Worm (Caenorhabditis elegans): ENCODE results near the gene lgc-34.
A peak's percentile ranks its signal among the peaks of the same experiment; 100 is the strongest.
"Not testable (repeated sequence)": the region's sequence is repeated elsewhere in the genome, so short reads cannot be mapped to it uniquely, and the experiment has no call there.

lgc-34 gene

DNA sequence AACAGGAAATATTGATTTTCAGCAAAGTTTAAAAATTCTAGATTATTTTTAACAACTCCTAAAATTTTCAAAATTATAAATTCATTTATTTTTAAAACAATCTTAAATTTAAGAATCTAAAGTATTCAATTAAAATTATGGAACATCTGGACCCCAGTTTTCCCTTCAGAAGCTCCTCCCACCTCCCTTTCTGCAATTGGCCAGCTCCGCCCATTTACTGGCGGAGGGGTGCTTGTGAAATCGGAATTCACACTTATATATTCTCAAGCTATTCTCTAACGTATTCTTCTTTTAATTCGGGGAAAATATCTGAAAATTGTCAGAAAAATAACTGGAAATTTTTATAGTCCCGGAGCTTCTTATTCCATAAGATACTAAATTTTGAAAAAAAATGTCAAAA is 10.6 kb upstream of the lgc-34 start, which contains the start of gene mab-9:
TSS of gene mab-9 (plus strand) at position 260 of the 400 bp plus-strand sequence.
- TF ChIP-seq B0310.2 (tag; optimal IDR thresholded peaks at IDR 0.05), result no peak
- TF ChIP-seq pes-1 (GFP tag; IDR thresholded peaks at IDR 0.05), result no peak

DNA sequence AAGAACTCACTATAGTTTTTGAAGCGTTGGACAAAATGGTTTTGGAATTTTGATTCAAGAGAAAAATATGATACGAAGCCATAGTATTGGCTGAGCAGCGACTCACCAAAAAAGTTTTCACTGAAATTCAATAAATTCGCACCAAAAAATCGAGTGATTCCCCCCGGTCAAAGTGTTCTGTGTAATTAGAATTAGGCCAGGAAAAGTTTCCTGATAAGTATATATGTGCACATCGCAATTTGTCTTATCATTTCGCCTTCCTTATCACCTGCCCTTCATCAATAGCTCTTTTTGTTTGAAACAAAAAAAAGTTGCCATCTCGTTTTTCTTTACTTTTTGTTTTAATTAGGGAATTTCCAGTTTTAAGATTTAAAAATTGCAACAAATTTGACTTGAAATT is 4.7 kb upstream of the lgc-34 start:
- no peak for TF ChIP-seq ceh-36 (tag; optimal IDR thresholded peaks at IDR 0.05)
- TF ChIP-seq ets-7 (tag; optimal IDR thresholded peaks at IDR 0.05), result no peak
- no peak for TF ChIP-seq aly-1 (tag; optimal IDR thresholded peaks at IDR 0.05)
- TF ChIP-seq tra-4 (tag; optimal IDR thresholded peaks at IDR 0.05), result no peak
- no peak for TF ChIP-seq pes-1 (GFP tag; IDR thresholded peaks at IDR 0.05)
- no peak for TF ChIP-seq ceh-13 (GFP tag; optimal IDR thresholded peaks at IDR 0.05)
- TF ChIP-seq B0310.2 (tag; optimal IDR thresholded peaks at IDR 0.05), result no peak
- TF ChIP-seq tbx-11 (GFP tag; IDR thresholded peaks at IDR 0.05), result no peak
- TF ChIP-seq flt-1 (GFP tag; IDR thresholded peaks at IDR 0.05), result no peak
- TF ChIP-seq F13C5.2 (tag; optimal IDR thresholded peaks at IDR 0.05), result no peak
- TF ChIP-seq hmbx-1 (tag; optimal IDR thresholded peaks at IDR 0.05), result no peak
- TF ChIP-seq ama-1 (optimal IDR thresholded peaks at IDR 0.05), result no peak
- TF ChIP-seq sea-1 (GFP tag; conservative IDR thresholded peaks at IDR 0.05), result no peak

DNA sequence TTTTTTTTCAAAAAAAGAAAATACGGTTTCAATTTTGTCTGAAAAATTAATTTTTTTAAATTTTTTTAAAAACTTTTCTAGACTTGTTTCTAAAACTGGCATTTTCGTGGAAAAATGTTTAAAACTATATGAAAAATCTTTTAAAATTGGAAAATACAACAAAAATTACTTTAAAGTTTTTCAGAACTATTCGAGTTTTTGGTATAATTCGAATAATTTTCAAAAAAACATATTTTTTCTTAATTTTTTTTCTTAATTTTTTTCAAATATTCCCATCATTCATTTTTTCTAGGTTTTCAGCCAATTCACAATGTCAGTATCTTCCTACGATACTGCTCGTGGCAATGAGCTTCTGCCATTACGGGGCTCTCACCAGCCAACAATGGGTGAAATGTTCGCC is 4.1 kb upstream of the lgc-34 start, which contains the start of gene slc-36.2:
TSS of gene slc-36.2 (plus strand) at position 301 of the 400 bp plus-strand sequence.
- TF ChIP-seq hnd-1 (tag; optimal IDR thresholded peaks at IDR 0.05) (no peak), hmg-4 (GFP tag; optimal IDR thresholded peaks at IDR 0.05) (no peak), tbx-11 (GFP tag; IDR thresholded peaks at IDR 0.05) (no peak), aly-1 (tag; optimal IDR thresholded peaks at IDR 0.05) (no peak), scrt-1 (GFP tag; IDR thresholded peaks at IDR 0.05) (no peak), F13C5.2 (tag; optimal IDR thresholded peaks at IDR 0.05) (no peak), ets-7 (tag; optimal IDR thresholded peaks at IDR 0.05) (no peak), tra-4 (tag; optimal IDR thresholded peaks at IDR 0.05) (no peak), flt-1 (GFP tag; IDR thresholded peaks at IDR 0.05) (no peak), ceh-36 (tag; optimal IDR thresholded peaks at IDR 0.05) (no peak), ceh-13 (GFP tag; optimal IDR thresholded peaks at IDR 0.05) (no peak), hmbx-1 (tag; optimal IDR thresholded peaks at IDR 0.05) (no peak)

DNA sequence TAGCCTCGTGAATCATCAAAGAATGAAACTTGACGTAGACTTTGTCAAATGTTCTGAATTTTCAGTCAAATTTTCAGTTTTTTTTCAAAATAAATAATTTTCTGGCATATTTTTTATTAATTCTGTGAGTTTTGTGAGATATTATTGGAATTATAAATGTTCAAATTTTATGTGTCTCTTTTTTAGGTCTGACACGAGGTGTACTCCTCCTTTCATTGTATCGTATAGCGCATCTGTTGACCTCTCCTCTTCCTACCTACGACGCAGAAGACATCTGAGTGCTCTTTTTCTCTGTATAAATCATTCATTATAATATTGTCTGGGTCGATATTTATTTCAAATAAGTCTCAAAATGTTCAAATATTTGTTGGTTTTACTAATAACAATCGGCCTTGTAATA is 8.9 kb downstream of the lgc-34 start, which contains the start of gene T27A1.3:
TSS of gene T27A1.3 (plus strand) at position 301 of the 400 bp plus-strand sequence.
- not testable (repeated sequence) for TF ChIP-seq pes-1 (GFP tag; IDR thresholded peaks at IDR 0.05); F13C5.2 (tag; optimal IDR thresholded peaks at IDR 0.05); hmbx-1 (tag; optimal IDR thresholded peaks at IDR 0.05)

DNA sequence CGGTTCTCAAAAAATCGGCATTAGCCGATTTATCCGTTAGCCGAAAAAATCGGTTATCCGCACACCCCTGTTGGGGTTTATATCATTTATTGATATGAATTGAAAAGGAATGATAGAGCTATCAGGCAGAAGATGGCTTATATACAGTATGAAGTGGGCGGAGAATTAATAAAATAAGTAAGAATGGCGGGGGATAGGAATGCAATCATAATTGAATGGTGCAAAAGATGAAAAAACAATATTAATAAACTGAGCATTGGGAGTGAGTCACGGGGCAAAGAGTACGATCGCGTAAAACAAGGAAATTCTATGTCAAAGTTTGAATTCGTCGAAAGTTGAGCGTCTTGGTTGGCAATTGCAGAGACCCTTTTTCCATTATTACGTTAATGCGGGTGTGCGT is 10.4 kb downstream of the lgc-34 start, which contains the start of gene T27A1.2:
TSS of gene T27A1.2 (minus strand) at position 101 of the 400 bp plus-strand sequence.
- no peak for TF ChIP-seq F13C5.2 (tag; optimal IDR thresholded peaks at IDR 0.05)
- no peak for TF ChIP-seq ceh-13 (GFP tag; optimal IDR thresholded peaks at IDR 0.05)
- TF ChIP-seq ceh-36 (tag; optimal IDR thresholded peaks at IDR 0.05), result no peak
- TF ChIP-seq pes-1 (GFP tag; IDR thresholded peaks at IDR 0.05), result no peak
- no peak for TF ChIP-seq sea-1 (GFP tag; conservative IDR thresholded peaks at IDR 0.05)
- no peak for TF ChIP-seq hmg-4 (GFP tag; optimal IDR thresholded peaks at IDR 0.05)
- no peak for TF ChIP-seq B0310.2 (tag; optimal IDR thresholded peaks at IDR 0.05)
- no peak for TF ChIP-seq aly-1 (tag; optimal IDR thresholded peaks at IDR 0.05)

DNA sequence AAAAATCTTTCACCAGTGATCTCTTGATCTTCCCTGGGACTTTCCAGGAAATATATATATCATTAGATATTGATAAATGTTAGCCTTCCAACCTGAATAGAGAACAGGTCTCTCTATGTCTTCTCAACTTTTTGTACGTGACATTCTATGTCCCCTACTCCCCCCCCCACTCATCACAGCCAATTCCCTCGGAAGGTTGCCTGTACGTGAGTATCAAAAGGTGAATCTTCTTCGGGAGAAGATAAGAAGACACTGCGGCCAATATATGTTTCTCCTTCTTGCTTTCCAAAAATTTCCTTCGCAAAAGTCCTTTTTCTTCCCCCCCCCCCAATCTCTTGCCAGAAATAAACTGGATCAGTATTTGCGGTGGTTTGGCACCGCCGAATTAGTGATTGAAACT is 16.0 kb downstream of the lgc-34 start:
- TF ChIP-seq scrt-1 (GFP tag; IDR thresholded peaks at IDR 0.05) (no peak), tbx-11 (GFP tag; IDR thresholded peaks at IDR 0.05) (no peak), ceh-13 (GFP tag; optimal IDR thresholded peaks at IDR 0.05) (no peak)

DNA sequence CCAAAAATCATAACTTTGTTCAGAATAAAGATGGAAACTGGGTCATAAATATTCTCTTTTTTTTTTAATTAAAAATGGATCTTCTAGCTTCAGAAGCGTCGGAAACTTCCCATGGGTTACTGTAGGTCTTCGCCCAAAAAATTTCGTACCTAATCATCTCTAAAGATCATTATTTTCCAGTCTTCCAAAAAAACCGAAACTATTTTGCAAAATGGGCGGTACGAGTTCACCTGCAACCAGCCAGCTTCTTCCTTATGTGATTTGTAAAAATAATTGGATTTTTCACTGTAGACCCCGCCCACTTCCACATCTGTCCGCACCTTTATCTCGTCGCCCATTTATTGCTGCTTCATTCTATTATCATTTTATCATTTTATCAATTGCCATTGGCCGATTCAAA is 20.0 kb downstream of the lgc-34 start, which contains the start of gene mlt-10:
TSS of gene mlt-10 (plus strand) at position 301 of the 400 bp plus-strand sequence.
- TF ChIP-seq aly-1 (tag; optimal IDR thresholded peaks at IDR 0.05), result no peak
- no peak for TF ChIP-seq sea-1 (GFP tag; conservative IDR thresholded peaks at IDR 0.05)

DNA sequence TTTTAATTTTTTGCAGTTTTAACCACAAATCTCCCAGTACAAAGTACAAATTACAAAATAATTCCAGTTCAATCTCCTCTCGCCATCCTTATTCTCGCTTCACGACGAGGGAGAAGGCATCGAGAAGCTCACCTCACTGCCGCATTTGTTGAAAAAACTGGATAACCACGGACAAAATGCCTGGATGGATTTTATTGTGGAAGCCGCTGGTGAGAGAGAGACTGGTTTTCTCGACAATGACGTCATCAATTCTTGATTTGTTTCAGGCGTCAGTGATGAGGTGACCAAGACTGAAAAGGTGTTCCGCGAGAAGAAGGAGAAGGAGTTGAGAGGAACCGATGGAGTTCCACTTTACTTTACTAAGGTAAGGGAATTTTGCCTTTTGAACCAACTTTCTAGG is 23.1 kb downstream of the lgc-34 start:
- TF ChIP-seq scrt-1 (GFP tag; IDR thresholded peaks at IDR 0.05) (no peak), hnd-1 (tag; optimal IDR thresholded peaks at IDR 0.05) (no peak), ets-7 (tag; optimal IDR thresholded peaks at IDR 0.05) (no peak), hmg-4 (GFP tag; optimal IDR thresholded peaks at IDR 0.05) (no peak), ama-1 (optimal IDR thresholded peaks at IDR 0.05) (no peak), aly-1 (tag; optimal IDR thresholded peaks at IDR 0.05) (no peak), B0310.2 (tag; optimal IDR thresholded peaks at IDR 0.05) (no peak), pes-1 (GFP tag; IDR thresholded peaks at IDR 0.05) (no peak), tbx-11 (GFP tag; IDR thresholded peaks at IDR 0.05) (no peak), ceh-36 (tag; optimal IDR thresholded peaks at IDR 0.05) (no peak), F13C5.2 (tag; optimal IDR thresholded peaks at IDR 0.05) (no peak), flt-1 (GFP tag; IDR thresholded peaks at IDR 0.05) (no peak)

DNA sequence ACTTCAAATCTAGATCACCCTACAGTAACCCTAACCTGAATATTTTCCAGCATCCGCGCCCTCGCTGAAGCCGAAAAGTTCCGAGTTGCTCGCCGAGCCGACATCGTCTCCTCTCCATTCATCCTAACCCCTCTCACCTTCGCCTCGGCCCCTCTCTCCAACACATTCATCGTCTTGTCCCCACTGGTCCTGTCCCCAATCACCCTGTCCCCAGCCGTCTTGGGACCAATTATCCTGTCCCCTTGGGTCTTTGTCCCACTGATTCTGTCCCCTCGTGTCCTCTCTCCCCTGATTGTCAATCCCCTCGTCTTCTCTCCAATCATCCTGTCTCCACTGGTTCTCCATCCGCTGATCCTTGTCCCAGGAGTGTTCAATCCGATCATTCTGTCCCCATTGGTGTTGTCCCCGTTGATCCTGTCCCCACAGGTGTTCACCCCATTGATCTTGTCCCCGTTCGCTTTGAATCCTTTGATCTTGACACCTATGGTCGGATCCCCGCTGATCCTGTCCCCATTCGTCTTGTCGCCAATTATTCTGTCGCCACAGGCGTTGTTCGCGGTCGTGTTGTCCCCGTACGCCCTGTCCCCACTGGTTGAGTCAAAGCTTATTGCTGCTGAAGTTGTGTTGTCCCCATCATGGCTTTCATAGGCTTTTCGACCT is 25.0 kb downstream of the lgc-34 start, which contains the start of gene lips-7:
TSS of gene lips-7 (plus strand) at position 610 of the 660 bp plus-strand sequence.
- TF ChIP-seq aly-1 (tag; optimal IDR thresholded peaks at IDR 0.05) (peak; percentile 43), flt-1 (GFP tag; IDR thresholded peaks at IDR 0.05) (no peak)

Measured in whole organism, early embryonic.